Worm (Caenorhabditis elegans) whole organism, L2 larva: ENCODE measurements around the gene rskd-1.

Experiments
- C34F6.9 ChIP-seq: fragments of 150-350 bp; optimal IDR thresholded peaks from 2 replicates; lab custom pipeline; 2014; ENCODE audit warnings: missing biosample characterization, missing genetic modification characterization
- alr-1 ChIP-seq: fragments of 150-350 bp; optimal IDR thresholded peaks from 2 replicates; lab custom pipeline; 2014; ENCODE audit warnings: missing biosample characterization, missing genetic modification characterization
- aly-2 ChIP-seq: fragments of 150-350 bp; optimal IDR thresholded peaks from 2 replicates; lab custom pipeline; 2014; ENCODE audit warnings: missing biosample characterization, missing genetic modification characterization
- blmp-1 ChIP-seq: sonication (generic microtip); optimal IDR thresholded peaks from 2 replicates; lab custom pipeline; 2017; ENCODE audit warnings: missing genetic modification characterization, mild to moderate bottlenecking, missing compliant biosample characterization, antibody characterized with exemption, moderate library complexity; ENCODE audit not compliant: insufficient read depth
- ceh-82 ChIP-seq: fragments of 150-350 bp; optimal IDR thresholded peaks from 2 replicates; lab custom pipeline; 2014; ENCODE audit warnings: missing biosample characterization, missing genetic modification characterization
- crh-2 ChIP-seq: sonication (generic microtip); optimal IDR thresholded peaks from 2 replicates; lab custom pipeline; 2017; ENCODE audit warnings: missing biosample characterization, missing genetic modification characterization
- egl-27 ChIP-seq: sonication (generic microtip); optimal IDR thresholded peaks from 3 replicates; lab custom pipeline; 2017; ENCODE audit warnings: missing biosample characterization, missing genetic modification reagents, missing genetic modification characterization
- elt-1 ChIP-seq: fragments of 150-350 bp; optimal IDR thresholded peaks from 2 replicates; lab custom pipeline; 2014; ENCODE audit warnings: missing biosample characterization, missing genetic modification characterization
- fos-1 ChIP-seq: fragments of 150-350 bp; optimal IDR thresholded peaks from 2 replicates; lab custom pipeline; 2014; ENCODE audit warnings: missing biosample characterization, missing genetic modification characterization
- gmeb-1 ChIP-seq: fragments of 150-350 bp; optimal IDR thresholded peaks from 2 replicates; lab custom pipeline; 2014; ENCODE audit warnings: missing biosample characterization, missing genetic modification characterization
- lin-11 ChIP-seq: fragments of 150-350 bp; sonication (generic microtip); optimal IDR thresholded peaks from 2 replicates; lab custom pipeline; 2014; ENCODE audit warnings: missing biosample characterization, missing genetic modification characterization, inconsistent platforms, mixed read lengths
- lin-39 ChIP-seq: fragments of 150-350 bp; optimal IDR thresholded peaks from 2 replicates; lab custom pipeline; 2014; ENCODE audit warnings: missing biosample characterization, missing genetic modification reagents, missing genetic modification characterization
- lsy-2 ChIP-seq, 2 experiments: fragments of 150-350 bp in 1 of 2; sonication (generic microtip) in 1 of 2; optimal IDR thresholded peaks; 2 replicates each; lab custom pipeline; 2014 to 2017; ENCODE audit warnings: missing biosample characterization in 2 of 2, missing genetic modification characterization in 2 of 2
- mab-5 ChIP-seq: fragments of 150-350 bp; optimal IDR thresholded peaks from 2 replicates; lab custom pipeline; 2014; ENCODE audit warnings: missing biosample characterization, missing genetic modification characterization
- mbf-1 ChIP-seq: sonication (generic microtip); optimal IDR thresholded peaks from 2 replicates; lab custom pipeline; 2017; ENCODE audit warnings: missing biosample characterization, missing genetic modification characterization
- nhr-10 ChIP-seq: sonication (generic microtip); optimal IDR thresholded peaks from 2 replicates; lab custom pipeline; 2017; ENCODE audit warnings: missing biosample characterization, missing genetic modification characterization
- nhr-11 ChIP-seq: fragments of 150-350 bp; optimal IDR thresholded peaks from 2 replicates; lab custom pipeline; 2014; ENCODE audit warnings: missing biosample characterization, missing genetic modification characterization
- nhr-12 ChIP-seq: fragments of 150-350 bp; optimal IDR thresholded peaks from 2 replicates; lab custom pipeline; 2014; ENCODE audit warnings: missing biosample characterization, missing genetic modification characterization
- nhr-129 ChIP-seq: fragments of 150-350 bp; optimal IDR thresholded peaks from 2 replicates; lab custom pipeline; 2014; ENCODE audit warnings: missing biosample characterization, missing genetic modification characterization
- nhr-23 ChIP-seq: fragments of 150-350 bp; optimal IDR thresholded peaks from 2 replicates; lab custom pipeline; 2014; ENCODE audit warnings: missing biosample characterization, missing genetic modification reagents, missing genetic modification characterization
- nhr-25 ChIP-seq: fragments of 150-350 bp; sonication (generic microtip); optimal IDR thresholded peaks from 3 replicates; lab custom pipeline; 2014; ENCODE audit warnings: missing biosample characterization, missing genetic modification characterization
- nhr-6 ChIP-seq: fragments of 150-350 bp; optimal IDR thresholded peaks from 2 replicates; lab custom pipeline; 2014; ENCODE audit warnings: missing biosample characterization, missing genetic modification characterization
- nhr-77 ChIP-seq: fragments of 150-350 bp; optimal IDR thresholded peaks from 2 replicates; lab custom pipeline; 2014; ENCODE audit warnings: missing biosample characterization, missing genetic modification characterization
- peb-1 ChIP-seq: fragments of 150-350 bp; optimal IDR thresholded peaks from 2 replicates; lab custom pipeline; 2014; ENCODE audit warnings: missing biosample characterization, missing genetic modification characterization
- skn-1 ChIP-seq: sonication (generic microtip); optimal IDR thresholded peaks from 2 replicates; lab custom pipeline; 2017; ENCODE audit warnings: missing biosample characterization, missing genetic modification characterization
- sma-3 ChIP-seq: sonication (generic microtip); optimal IDR thresholded peaks from 2 replicates; lab custom pipeline; 2016; ENCODE audit warnings: missing genetic modification reagents, missing genetic modification characterization, missing compliant biosample characterization
- sma-9 ChIP-seq, 2 experiments: fragments of 150-350 bp in 1 of 2; sonication (generic microtip) in 1 of 2; optimal IDR thresholded peaks; 2 replicates each; lab custom pipeline; 2014 to 2016; ENCODE audit warnings: missing genetic modification characterization in 2 of 2, mild to moderate bottlenecking in 1 of 2, missing biosample characterization in 1 of 2, missing compliant biosample characterization in 1 of 2, missing genetic modification reagents in 1 of 2, moderate library complexity in 1 of 2
- snpc-4 ChIP-seq: fragments of 150-350 bp; optimal IDR thresholded peaks from 2 replicates; lab custom pipeline; 2014; ENCODE audit warnings: missing biosample characterization, missing genetic modification characterization
- unc-39 ChIP-seq: fragments of 150-350 bp; optimal IDR thresholded peaks from 2 replicates; lab custom pipeline; 2014; ENCODE audit warnings: missing biosample characterization, missing genetic modification characterization
- unc-55 ChIP-seq: fragments of 150-350 bp; sonication (generic microtip); optimal IDR thresholded peaks from 3 replicates; lab custom pipeline; 2014; ENCODE audit warnings: missing biosample characterization, missing genetic modification reagents, missing genetic modification characterization
- zag-1 ChIP-seq: fragments of 150-350 bp; optimal IDR thresholded peaks from 2 replicates; lab custom pipeline; 2014; ENCODE audit warnings: missing biosample characterization, missing genetic modification characterization
- ztf-11 ChIP-seq: sonication (generic microtip); optimal IDR thresholded peaks from 2 replicates; lab custom pipeline; 2017; ENCODE audit warnings: missing biosample characterization, missing genetic modification characterization

rskd-1 gene

ce11 chrV:12281508-12281907 is 6.9 kb downstream of the rskd-1 start:
- no peak for TF ChIP-seq egl-27 (tag; lab: Kevin White, UChicago)
- no peak for TF ChIP-seq blmp-1
- no peak for TF ChIP-seq C34F6.9 (tag; lab: Kevin White, UChicago)
- no peak for TF ChIP-seq peb-1
- no peak for TF ChIP-seq nhr-77 (tag; lab: Kevin White, UChicago)
- no peak for TF ChIP-seq nhr-10 (tag; lab: Kevin White, UChicago)
- TF ChIP-seq crh-2 (tag; lab: Kevin White, UChicago): no peak

- TF ChIP-seq zag-1 (tag; lab: Kevin White, UChicago) (no peak), unc-55 (GFP tag; lab: Kevin White, UChicago) (no peak), peb-1 (no peak), aly-2 (no peak), nhr-23 (no peak), nhr-12 (tag; lab: Kevin White, UChicago) (no peak), blmp-1 (no peak), egl-27 (tag; lab: Kevin White, UChicago) (no peak), mab-5 (tag; lab: Kevin White, UChicago) (no peak), nhr-25 (tag; lab: Kevin White, UChicago) (no peak), ztf-11 (no peak)
Measured at ce11 chrV:12276946-12277345, 11.5 kb downstream of the rskd-1 start, which contains the start of gene bnc-1. Gene bnc-1, minus strand, starts transcription at chrV:12277046.

- TF ChIP-seq snpc-4: no peak
- TF ChIP-seq nhr-25 (tag; lab: Kevin White, UChicago): no peak
- no peak for TF ChIP-seq nhr-23
- no peak for TF ChIP-seq alr-1 (tag; lab: Kevin White, UChicago)
- no peak for TF ChIP-seq unc-39 (tag; lab: Kevin White, UChicago)
- TF ChIP-seq peb-1: no peak
- no peak for TF ChIP-seq nhr-12 (tag; lab: Kevin White, UChicago)
- no peak for TF ChIP-seq nhr-6 (tag; lab: Kevin White, UChicago)
- TF ChIP-seq mab-5 (tag; lab: Kevin White, UChicago): no peak
- TF ChIP-seq skn-1: no peak
- TF ChIP-seq crh-2 (tag; lab: Kevin White, UChicago): no peak
- TF ChIP-seq nhr-11 (tag; lab: Kevin White, UChicago): no peak
- no peak for TF ChIP-seq mbf-1 (tag; lab: Kevin White, UChicago)
- TF ChIP-seq fos-1 (tag; lab: Kevin White, UChicago): no peak
- TF ChIP-seq lin-39 (tag; lab: Kevin White, UChicago): no peak
- TF ChIP-seq nhr-129 (tag; lab: Kevin White, UChicago): no peak
- no peak for TF ChIP-seq nhr-10 (tag; lab: Kevin White, UChicago)
Measured at ce11 chrV:12275714-12276113, 12.7 kb downstream of the rskd-1 start.

ce11 chrV:12271495-12271894 is 16.9 kb downstream of the rskd-1 start, which contains the start of the genes tsfm-1 and capg-2:
Gene tsfm-1, minus strand, starts transcription at chrV:12271551.
Gene capg-2, plus strand, starts transcription at chrV:12271873.
- TF ChIP-seq gmeb-1 (no peak), C34F6.9 (tag; lab: Kevin White, UChicago) (peak; percentile 25), lsy-2 (tag; optimal IDR thresholded peaks at IDR 0.05; lab: Kevin White, UChicago) (peak in 1 of 2 experiments; percentile 22)

ce11 chrV:12269272-12269767 is 19.1 kb downstream of the rskd-1 start, which contains the start of gene twk-24:
Gene twk-24, minus strand, starts transcription at chrV:12269322.
- TF ChIP-seq alr-1 (tag; lab: Kevin White, UChicago) (no peak), nhr-129 (tag; lab: Kevin White, UChicago) (peak; percentile 45), ceh-82 (tag; lab: Kevin White, UChicago) (no peak), aly-2 (no peak), sma-3 (no peak), elt-1 (tag; lab: Kevin White, UChicago) (no peak), sma-9 (GFP tag; optimal IDR thresholded peaks at IDR 0.05; lab: Kevin White, UChicago) (peak; percentile 38), sma-9 (tag; optimal IDR thresholded peaks at IDR 0.05; lab: Kevin White, UChicago) (no peak), nhr-77 (tag; lab: Kevin White, UChicago) (no peak), unc-55 (GFP tag; lab: Kevin White, UChicago) (no peak)
- TF ChIP-seq, all 48 proteins: peak for 2

- no peak for TF ChIP-seq snpc-4
- no peak for TF ChIP-seq blmp-1
- TF ChIP-seq lin-11 (tag; lab: Kevin White, UChicago): no peak
- no peak for TF ChIP-seq zag-1 (tag; lab: Kevin White, UChicago)
Measured at ce11 chrV:12263723-12264122, 24.7 kb downstream of the rskd-1 start, which contains the start of gene ssp-35. Gene ssp-35, minus strand, starts transcription at chrV:12263823.
